Fruit fly (Drosophila melanogaster): ENCODE results near the gene Arts.

DNA sequence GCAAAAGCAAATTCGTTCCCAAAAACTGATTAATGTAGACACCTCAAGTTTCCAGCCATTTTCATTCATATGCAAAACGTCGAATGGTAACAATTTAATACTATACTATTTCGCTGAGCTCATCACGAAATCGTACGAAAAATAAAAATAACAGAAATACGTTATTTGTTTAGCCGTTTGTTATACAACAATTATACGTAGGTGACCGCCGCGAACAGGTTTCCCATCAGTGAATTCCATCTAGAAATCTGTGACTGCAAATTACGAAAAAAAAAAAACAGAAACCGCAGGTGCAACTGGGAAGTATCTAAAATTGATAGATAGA is 30.9 kb upstream of the Arts start:
- no peak for TF ChIP-seq btn (GFP tag; optimal IDR thresholded peaks at IDR 0.05)
- TF ChIP-seq CG9437 (GFP tag; optimal IDR thresholded peaks at IDR 0.05) = no peak
- no peak for TF ChIP-seq MBD-R2 (GFP tag; IDR thresholded peaks at IDR 0.05)
- no peak for TF ChIP-seq tgo (GFP tag; IDR thresholded peaks at IDR 0.05)
- no peak for TF ChIP-seq ham (GFP tag; IDR thresholded peaks at IDR 0.05)
- TF ChIP-seq CG9727 (GFP tag; optimal IDR thresholded peaks at IDR 0.05) = no peak
- TF ChIP-seq CG31388 (GFP tag; optimal IDR thresholded peaks at IDR 0.05) = no peak
- TF ChIP-seq HLHmδ (GFP tag; optimal IDR thresholded peaks at IDR 0.05) = no peak
- TF ChIP-seq CG1603 (tag; optimal IDR thresholded peaks at IDR 0.05) = no peak
- TF ChIP-seq nerfin-1 (tag; optimal IDR thresholded peaks at IDR 0.05) = no peak
- TF ChIP-seq Antp (GFP tag; optimal IDR thresholded peaks at IDR 0.05) = no peak
- TF ChIP-seq CG17612 (GFP tag; IDR thresholded peaks at IDR 0.05) = no peak

Measured in whole organism, embryonic.